Fruit fly (Drosophila melanogaster): Measurements from ENCODE around the gene Phlpp.
A peak's percentile ranks its signal among the peaks of the same experiment; 100 is the strongest.

The Phlpp gene

DNA sequence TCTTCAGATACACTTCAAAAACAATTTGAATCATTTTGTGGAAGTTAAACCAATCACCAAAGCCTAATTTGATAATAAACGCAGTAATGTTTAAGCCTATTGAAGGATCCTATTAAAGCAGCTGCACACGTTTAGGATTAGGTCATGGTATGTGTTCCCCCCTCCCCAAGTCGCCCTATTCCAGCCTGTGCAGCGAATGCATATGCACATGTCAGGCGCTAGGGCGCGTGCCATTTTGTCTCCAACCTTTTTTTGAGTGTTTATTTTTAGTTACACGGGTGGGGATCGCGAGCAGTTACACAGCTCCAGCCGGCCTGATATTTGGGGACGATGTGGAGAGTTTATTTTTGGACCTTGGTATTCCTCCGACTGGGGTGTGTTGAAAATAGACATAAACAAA is 21.9 kb upstream of the Phlpp start (continued):
- TF ChIP-seq gem (tag; optimal IDR thresholded peaks at IDR 0.05) = no peak

DNA sequence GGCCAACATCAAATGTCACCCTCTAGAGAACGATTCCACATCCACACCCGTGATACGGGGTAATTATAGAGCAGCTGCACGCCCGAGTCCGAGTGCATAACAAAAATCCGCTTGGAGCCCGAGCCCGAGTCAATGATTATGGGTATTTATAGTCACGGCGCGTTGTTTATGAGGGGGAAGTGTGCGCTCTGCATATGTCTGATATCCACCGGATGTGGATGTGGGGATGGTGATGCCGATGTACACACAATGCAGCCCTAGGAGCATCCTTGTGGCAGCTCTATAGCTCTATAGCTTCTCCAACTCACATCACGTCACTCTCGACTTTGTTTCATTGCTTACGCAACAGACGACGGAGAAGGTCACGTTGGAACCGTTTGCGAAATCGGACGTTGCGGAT is 21.5 kb upstream of the Phlpp start:
- TF ChIP-seq CG14860 (GFP tag; IDR thresholded peaks at IDR 0.05; ENCODE audit: partially characterized antibody) (0 out of 3 replicates have a peak, but pooled peaks have one; percentile 29), Atf-2 (GFP tag; optimal IDR thresholded peaks at IDR 0.05) (no peak), ssp (GFP tag; IDR thresholded peaks at IDR 0.05) (peak; percentile 13; the same call in 1 of the 2 replicates), Bgb (GFP tag; IDR thresholded peaks at IDR 0.05; ENCODE audit: partially characterized antibody) (no peak), Drgx (GFP tag; IDR thresholded peaks at IDR 0.05) (0 out of 2 replicates have a peak, but pooled peaks have one; percentile 9), Pdp1 (GFP tag; optimal IDR thresholded peaks at IDR 0.05) (peak in 1 of 2 experiments; percentile 59), E2f2 (GFP tag; IDR thresholded peaks at IDR 0.05) (0 out of 2 replicates have a peak, but pooled peaks have one; percentile 7), run (tag; optimal IDR thresholded peaks at IDR 0.05) (no peak), HLHmδ (GFP tag; optimal IDR thresholded peaks at IDR 0.05) (peak; percentile 67), CG12659 (GFP tag; optimal IDR thresholded peaks at IDR 0.05) (no peak), Med (GFP tag) (peak; percentile 59), CG12942 (GFP tag; optimal IDR thresholded peaks at IDR 0.05) (no peak)

DNA sequence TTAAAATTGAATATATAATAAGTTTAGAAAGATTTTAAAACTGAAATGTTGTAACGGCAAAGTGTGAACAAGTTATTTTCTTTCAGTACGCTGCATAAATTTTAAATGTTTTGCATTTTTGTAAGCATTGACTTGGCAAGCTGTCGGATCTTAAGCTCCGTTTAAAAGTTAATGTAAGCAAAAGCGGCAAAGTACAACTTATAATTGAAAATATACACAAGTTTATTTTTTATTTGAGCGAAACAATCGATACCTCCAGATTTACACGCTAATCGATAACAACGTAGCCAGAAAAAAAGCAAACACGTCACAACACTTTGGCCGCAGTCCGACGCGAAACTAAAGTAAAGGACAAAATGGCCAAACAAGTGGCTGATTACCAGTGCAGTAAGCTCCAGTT is 17.3 kb upstream of the Phlpp start, which contains the start of gene Catsup:
Catsup (plus strand) TSS at position 273 of the 400 bp plus-strand sequence.
- TF ChIP-seq sr (GFP tag; IDR thresholded peaks at IDR 0.05) = no peak
- TF ChIP-seq CG4707 (GFP tag; optimal IDR thresholded peaks at IDR 0.05) = no peak
- TF ChIP-seq CG1603 (tag; optimal IDR thresholded peaks at IDR 0.05) = peak; percentile 6
- no peak for TF ChIP-seq CG6254 (GFP tag; optimal IDR thresholded peaks at IDR 0.05)
- no peak for TF ChIP-seq Meics (GFP tag; optimal IDR thresholded peaks at IDR 0.05)
- TF ChIP-seq bsh (GFP tag; optimal IDR thresholded peaks at IDR 0.05) = no peak
- TF ChIP-seq CG8944 (GFP tag; optimal IDR thresholded peaks at IDR 0.05) = no peak
- TF ChIP-seq grau (tag; optimal IDR thresholded peaks at IDR 0.05) = no peak
- no peak for TF ChIP-seq CG14965 (GFP tag; optimal IDR thresholded peaks at IDR 0.05; ENCODE audit: borderline replicate concordance)
- no peak for TF ChIP-seq yki (optimal IDR thresholded peaks at IDR 0.05)
- TF ChIP-seq CG7987 (GFP tag; optimal IDR thresholded peaks at IDR 0.05) = no peak
- no peak for TF ChIP-seq CG1233 (GFP tag; optimal IDR thresholded peaks at IDR 0.05)
- no peak for TF ChIP-seq cato (GFP tag; optimal IDR thresholded peaks at IDR 0.05; ENCODE audit: borderline replicate concordance)
- no peak for TF ChIP-seq CTCF (GFP tag; optimal IDR thresholded peaks at IDR 0.05)
- peak; percentile 56; the same call in 1 of the 2 replicates for TF ChIP-seq nerfin-2 (GFP tag; IDR thresholded peaks at IDR 0.05; ENCODE audit: partially characterized antibody)
- TF ChIP-seq onecut (GFP tag; IDR thresholded peaks at IDR 0.05) = no peak
- TF ChIP-seq amos (GFP tag; IDR thresholded peaks at IDR 0.05; ENCODE audit: partially characterized antibody) = peak; percentile 59
- peak; percentile 58 for TF ChIP-seq CG34224 (GFP tag; IDR thresholded peaks at IDR 0.05; ENCODE audit: partially characterized antibody)
- peak; percentile 72 for TF ChIP-seq sens (GFP tag)
- no peak for TF ChIP-seq tll (GFP tag; optimal IDR thresholded peaks at IDR 0.05)
- TF ChIP-seq Oli (tag; optimal IDR thresholded peaks at IDR 0.05) = no peak
- TF ChIP-seq exex (tag; optimal IDR thresholded peaks at IDR 0.05) = no peak
- TF ChIP-seq BtbVII (GFP tag; optimal IDR thresholded peaks at IDR 0.05) = no peak
- no peak for TF ChIP-seq CG2875 (GFP tag; optimal IDR thresholded peaks at IDR 0.05)
- TF ChIP-seq fd3F (GFP tag; optimal IDR thresholded peaks at IDR 0.05) = no peak
- TF ChIP-seq CG11723 (GFP tag; optimal IDR thresholded peaks at IDR 0.05) = no peak
- no peak for TF ChIP-seq sim (GFP tag; IDR thresholded peaks at IDR 0.05)
- TF ChIP-seq nmo (GFP tag; optimal IDR thresholded peaks at IDR 0.05) = no peak
- TF ChIP-seq HLH4C (GFP tag; IDR thresholded peaks at IDR 0.05; ENCODE audit: partially characterized antibody) = peak; percentile 77
- no peak for TF ChIP-seq D (optimal IDR thresholded peaks at IDR 0.05)
- no peak for TF ChIP-seq D (GFP tag; optimal IDR thresholded peaks at IDR 0.05)
- TF ChIP-seq ham (GFP tag; IDR thresholded peaks at IDR 0.05) = no peak
- TF ChIP-seq danr (GFP tag; IDR thresholded peaks at IDR 0.05) = no peak
- no peak for TF ChIP-seq gsb (GFP tag; IDR thresholded peaks at IDR 0.05)
- TF ChIP-seq br (optimal IDR thresholded peaks at IDR 0.05) = no peak
- TF ChIP-seq Ssrp (tag; optimal IDR thresholded peaks at IDR 0.05) = no peak

All from whole organism, embryonic.